Worm (Caenorhabditis elegans) whole organism, L4/young adult: ENCODE results near the gene srbc-14.

Source experiments
- dao-5 ChIP-seq: sonication (generic microtip); optimal IDR thresholded peaks from 2 replicates; lab custom pipeline; 2016; ENCODE audit warnings: missing genotype, missing genetic modification characterization, moderate library complexity, missing compliant biosample characterization
- him-1 ChIP-seq: sonication (generic microtip); optimal IDR thresholded peaks from 2 replicates; lab custom pipeline; 2016; ENCODE audit warnings: missing genotype, missing genetic modification reagents, missing genetic modification characterization, missing compliant biosample characterization

DNA sequence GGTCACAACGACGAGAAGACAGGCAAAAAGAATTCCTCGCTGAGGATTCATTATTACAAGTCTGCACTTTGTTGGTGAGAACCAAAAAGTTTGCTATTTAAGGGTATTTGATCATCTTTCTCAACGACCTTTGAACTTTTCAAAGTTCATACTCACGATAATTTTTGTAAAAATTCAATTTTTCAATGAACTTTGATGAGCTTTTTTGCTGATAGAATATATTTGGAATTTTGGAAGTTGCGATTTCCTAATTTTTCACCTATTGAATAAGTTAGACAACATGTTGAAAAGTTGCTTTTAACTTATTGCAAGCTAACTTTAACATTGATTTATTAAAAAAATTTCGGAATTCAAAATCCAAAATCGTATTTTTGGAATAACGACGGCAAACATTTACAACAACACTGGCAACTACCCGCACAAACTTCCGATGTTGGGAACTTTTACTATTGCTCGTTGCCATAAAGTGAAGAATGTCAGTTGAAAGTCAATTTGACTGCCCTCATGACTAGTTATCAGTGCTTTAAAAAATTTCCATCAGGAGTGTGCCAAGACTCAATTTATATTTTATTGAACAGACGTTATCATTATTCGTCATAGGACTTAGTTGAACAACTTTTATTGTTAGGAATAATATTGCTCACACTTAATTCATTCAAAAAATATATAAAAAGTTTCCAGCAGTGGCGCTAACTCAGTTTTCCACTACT is 48.7 kb downstream of the srbc-14 start, which contains the start of the genes F49H6.8 and F49H6.5:
- no peak for TF ChIP-seq dao-5 (tag; lab: Kevin White, UChicago)
- TF ChIP-seq him-1 = no peak
